Worm (Caenorhabditis elegans): ENCODE data around the gene C26E1.2.

ce11 chrV:13333386-13334180 is 28.6 kb downstream of the C26E1.2 start, which contains the start of gene nhr-168:
- TF ChIP-seq atf-7 (tag; optimal IDR thresholded peaks at IDR 0.05) (no peak), mel-28 (tag; optimal IDR thresholded peaks at IDR 0.05; ENCODE audit: borderline replicate concordance) (no peak), ekl-4 (GFP tag; IDR thresholded peaks at IDR 0.05) (no peak), K11D2.4 (GFP tag; IDR thresholded peaks at IDR 0.05) (no peak), mxl-1 (tag; optimal IDR thresholded peaks at IDR 0.05) (no peak), attf-3 (GFP tag; conservative IDR thresholded peaks at IDR 0.05) (no peak)
